Fruit fly (Drosophila melanogaster): ENCODE measurements around the gene CG3634.

DNA sequence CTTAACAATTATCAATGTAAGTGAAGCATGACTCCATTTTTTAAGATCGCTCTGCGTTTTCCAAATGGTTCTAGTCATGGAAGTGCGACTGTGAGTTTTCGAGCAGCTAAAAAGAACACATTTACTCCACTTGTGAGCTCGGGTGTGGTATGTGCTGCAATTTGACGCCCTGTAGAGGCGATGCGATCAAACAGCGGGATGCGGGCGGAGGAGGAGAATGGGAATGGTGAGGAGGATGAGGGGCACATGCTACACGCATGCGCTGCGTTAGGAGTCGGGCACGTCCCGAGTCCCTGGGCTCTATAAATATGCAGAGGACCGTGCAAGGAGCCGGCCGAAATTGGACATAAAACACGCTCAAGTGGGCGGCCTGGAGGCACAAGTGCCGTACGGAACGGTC, 19.8 kb downstream of the CG3634 start:
- no peak for TF ChIP-seq psq (optimal IDR thresholded peaks at IDR 0.05)
- TF ChIP-seq Sin3A (optimal IDR thresholded peaks at IDR 0.05): no peak
- no peak for TF ChIP-seq h (optimal IDR thresholded peaks at IDR 0.05)

Measured in Kc167 (cell line).